Fruit fly (Drosophila melanogaster) whole organism, adult: ENCODE data around the gene CG10286.

Source experiments
- CG11617 ChIP-seq: fragments of 200-800 bp; sonication (Bioruptor generic); optimal IDR thresholded peaks from 2 replicates; lab custom pipeline; 2017; ENCODE audit warnings: mild to moderate bottlenecking, missing biosample characterization, missing genetic modification reagents, missing genetic modification characterization
- CG12768 ChIP-seq: fragments of 200-800 bp; sonication (Bioruptor generic); optimal IDR thresholded peaks from 2 replicates; lab custom pipeline; 2017; ENCODE audit warnings: missing biosample characterization, missing genetic modification characterization, mild to moderate bottlenecking, moderate library complexity, missing genetic modification reagents
- CG14711 ChIP-seq: fragments of 200-800 bp; sonication (Bioruptor generic); optimal IDR thresholded peaks from 2 replicates; lab custom pipeline; 2018; ENCODE audit warnings: missing biosample characterization, mild to moderate bottlenecking, missing genetic modification characterization, moderate library complexity
- CG1620 ChIP-seq: fragments of 200-800 bp; sonication (Bioruptor generic); optimal IDR thresholded peaks from 2 replicates; lab custom pipeline; 2016; ENCODE audit warnings: missing biosample characterization, missing genetic modification characterization
- CG33017 ChIP-seq: fragments of 200-800 bp; sonication (Bioruptor generic); optimal IDR thresholded peaks from 2 replicates; lab custom pipeline; 2018; ENCODE audit warnings: missing biosample characterization, mild to moderate bottlenecking, missing genetic modification characterization, moderate library complexity
- CG5204 ChIP-seq: fragments of 200-800 bp; sonication (Bioruptor generic); optimal IDR thresholded peaks from 2 replicates; lab custom pipeline; 2016; ENCODE audit warnings: missing biosample characterization, missing genetic modification characterization
- CG7045 ChIP-seq: fragments of 200-800 bp; sonication (Bioruptor generic); optimal IDR thresholded peaks from 2 replicates; lab custom pipeline; 2017; ENCODE audit warnings: missing biosample characterization, mild to moderate bottlenecking, missing genetic modification characterization
- CG7101 ChIP-seq: fragments of 200-800 bp; sonication (Bioruptor generic); optimal IDR thresholded peaks from 2 replicates; lab custom pipeline; 2018; ENCODE audit warnings: missing biosample characterization, mild to moderate bottlenecking, missing genetic modification characterization, moderate library complexity
- Clk ChIP-seq: fragments of 200-800 bp; sonication (Bioruptor generic); optimal IDR thresholded peaks from 2 replicates; lab custom pipeline; 2017; ENCODE audit warnings: missing biosample characterization, missing genetic modification characterization
- Crg-1 ChIP-seq: fragments of 200-800 bp; sonication (Bioruptor generic); optimal IDR thresholded peaks from 2 replicates; lab custom pipeline; 2016; ENCODE audit warnings: missing biosample characterization, missing genetic modification characterization
- Hr96 ChIP-seq: fragments of 200-800 bp; sonication (Bioruptor generic); optimal IDR thresholded peaks from 2 replicates; lab custom pipeline; 2016; ENCODE audit warnings: missing biosample characterization, missing genetic modification characterization
- Mnt ChIP-seq: fragments of 200-800 bp; sonication (Bioruptor generic); optimal IDR thresholded peaks from 2 replicates; lab custom pipeline; 2016; ENCODE audit warnings: missing biosample characterization, mild to moderate bottlenecking, missing genetic modification characterization
- bab1 ChIP-seq: fragments of 200-800 bp; sonication (Bioruptor generic); optimal IDR thresholded peaks from 3 replicates; lab custom pipeline; 2019; ENCODE audit warnings: missing biosample characterization, mild to moderate bottlenecking, missing genetic modification characterization, moderate library complexity
- cic ChIP-seq: fragments of 200-800 bp; sonication (Bioruptor generic); optimal IDR thresholded peaks from 2 replicates; lab custom pipeline; 2017; ENCODE audit warnings: missing biosample characterization, mild to moderate bottlenecking, missing genetic modification characterization, moderate library complexity
- cnc ChIP-seq, 2 experiments: fragments of >200 bp; optimal IDR thresholded peaks; 2 replicates each; lab custom pipeline; 2017
- kay ChIP-seq: fragments of 200-800 bp; sonication (Bioruptor generic); peaks from one replicate; lab custom pipeline; 2016; ENCODE audit warnings: missing biosample characterization, missing genetic modification characterization, borderline replicate concordance
- ovo ChIP-seq: fragments of 200-800 bp; sonication (Bioruptor generic); optimal IDR thresholded peaks from 2 replicates; lab custom pipeline; 2016; ENCODE audit warnings: missing biosample characterization, missing genetic modification characterization
- pad ChIP-seq: fragments of 200-800 bp; sonication (Bioruptor generic); optimal IDR thresholded peaks from 3 replicates; lab custom pipeline; 2017; ENCODE audit warnings: missing biosample characterization, missing genetic modification characterization, mild to moderate bottlenecking, moderate library complexity, missing genetic modification reagents
- tj ChIP-seq: fragments of 200-800 bp; sonication (Bioruptor generic); optimal IDR thresholded peaks from 3 replicates; lab custom pipeline; 2017; ENCODE audit warnings: missing biosample characterization, mild to moderate bottlenecking, missing genetic modification characterization, moderate library complexity
- toe ChIP-seq: fragments of 200-800 bp; sonication (Bioruptor generic); optimal IDR thresholded peaks from 2 replicates; lab custom pipeline; 2016; ENCODE audit warnings: missing biosample characterization, missing genetic modification characterization

CG10286 gene

dm6 chr3R:6395572-6396295 lies 27.0 kb downstream of the CG10286 start:
- TF ChIP-seq CG11617 (GFP tag; lab: Kevin White, UChicago) (no peak), kay (GFP tag; lab: Kevin White, UChicago) (peak; percentile 58), tj (GFP tag; lab: Kevin White, UChicago) (peak; percentile 12), bab1 (GFP tag; lab: Kevin White, UChicago) (peak; percentile 1)

- TF ChIP-seq toe (no peak), CG14711 (tag; lab: Kevin White, UChicago) (no peak), pad (GFP tag; lab: Kevin White, UChicago) (no peak), cic (no peak), ovo (no peak), CG12768 (GFP tag; lab: Kevin White, UChicago) (no peak), bab1 (GFP tag; lab: Kevin White, UChicago) (no peak), CG7101 (tag; lab: Kevin White, UChicago) (no peak), CG11617 (GFP tag; lab: Kevin White, UChicago) (no peak), Clk (GFP tag; lab: Kevin White, UChicago) (no peak), Mnt (GFP tag; lab: Kevin White, UChicago) (no peak), CG33017 (tag; lab: Kevin White, UChicago) (no peak), Crg-1 (GFP tag; lab: Kevin White, UChicago) (no peak), CG1620 (GFP tag; lab: Kevin White, UChicago) (no peak), CG5204 (GFP tag; lab: Kevin White, UChicago) (no peak), cnc (optimal IDR thresholded peaks at IDR 0.05; lab: Kevin White, UChicago) (no peak), CG7045 (GFP tag; lab: Kevin White, UChicago) (no peak), Hr96 (no peak), kay (GFP tag; lab: Kevin White, UChicago) (no peak), tj (GFP tag; lab: Kevin White, UChicago) (no peak)
These were observed 27.8 kb downstream of the CG10286 start for dm6 chr3R:6396613-6397012.

dm6 chr3R:6397611-6398092 lies 28.9 kb downstream of the CG10286 start:
- TF ChIP-seq cic (no peak), Crg-1 (GFP tag; lab: Kevin White, UChicago) (no peak), CG5204 (GFP tag; lab: Kevin White, UChicago) (peak; percentile 67), toe (no peak), CG12768 (GFP tag; lab: Kevin White, UChicago) (peak; percentile 32), kay (GFP tag; lab: Kevin White, UChicago) (peak; percentile 98), tj (GFP tag; lab: Kevin White, UChicago) (peak; percentile 41), CG1620 (GFP tag; lab: Kevin White, UChicago) (peak; percentile 2), bab1 (GFP tag; lab: Kevin White, UChicago) (peak; percentile 10), Hr96 (peak; percentile 32), CG14711 (tag; lab: Kevin White, UChicago) (peak; percentile 24), pad (GFP tag; lab: Kevin White, UChicago) (peak; percentile 26), ovo (no peak), Clk (GFP tag; lab: Kevin White, UChicago) (no peak), CG7101 (tag; lab: Kevin White, UChicago) (peak; percentile 63), CG33017 (tag; lab: Kevin White, UChicago) (peak; percentile 31), cnc (optimal IDR thresholded peaks at IDR 0.05; lab: Kevin White, UChicago) (no peak), CG7045 (GFP tag; lab: Kevin White, UChicago) (peak; percentile 58), CG11617 (GFP tag; lab: Kevin White, UChicago) (peak; percentile 62), Mnt (GFP tag; lab: Kevin White, UChicago) (no peak)

dm6 chr3R:6399289-6399688 lies 30.5 kb downstream of the CG10286 start:
- TF ChIP-seq kay (GFP tag; lab: Kevin White, UChicago) = no peak
- peak; percentile 6 for TF ChIP-seq tj (GFP tag; lab: Kevin White, UChicago)

dm6 chr3R:6399752-6400151 lies 31.0 kb downstream of the CG10286 start:
- TF ChIP-seq CG12768 (GFP tag; lab: Kevin White, UChicago) = no peak
- TF ChIP-seq pad (GFP tag; lab: Kevin White, UChicago) = no peak
- no peak for TF ChIP-seq Clk (GFP tag; lab: Kevin White, UChicago)
- no peak for TF ChIP-seq Mnt (GFP tag; lab: Kevin White, UChicago)
- no peak for TF ChIP-seq CG14711 (tag; lab: Kevin White, UChicago)

dm6 chr3R:6400710-6401521 lies 32.2 kb downstream of the CG10286 start:
- TF ChIP-seq CG7101 (tag; lab: Kevin White, UChicago) (no peak), Mnt (GFP tag; lab: Kevin White, UChicago) (peak; percentile 19), cic (peak; percentile 48), CG14711 (tag; lab: Kevin White, UChicago) (peak; percentile 8), CG12768 (GFP tag; lab: Kevin White, UChicago) (peak; percentile 10), bab1 (GFP tag; lab: Kevin White, UChicago) (no peak), Crg-1 (GFP tag; lab: Kevin White, UChicago) (no peak), ovo (peak; percentile 7), tj (GFP tag; lab: Kevin White, UChicago) (peak; percentile 90), CG33017 (tag; lab: Kevin White, UChicago) (no peak), Clk (GFP tag; lab: Kevin White, UChicago) (no peak), kay (GFP tag; lab: Kevin White, UChicago) (peak; percentile 92)
